Fruit fly (Drosophila melanogaster) whole organism, embryonic: ENCODE results near the gene NELF-B.

Experiments used
- Blimp-1 ChIP-seq: fragments of 200-800 bp; sonication (Bioruptor generic); optimal IDR thresholded peaks from 3 replicates; lab custom pipeline; 2018; ENCODE audit warnings: missing biosample characterization, missing genetic modification characterization, mild to moderate bottlenecking, moderate library complexity, missing genetic modification reagents
- CG10209 ChIP-seq: fragments of 200-800 bp; sonication (Bioruptor generic); optimal IDR thresholded peaks from 3 replicates; lab custom pipeline; 2017; ENCODE audit warnings: missing biosample characterization, mild to moderate bottlenecking, missing genetic modification characterization, missing genetic modification reagents
- CG10321 ChIP-seq: fragments of 200-800 bp; sonication (Bioruptor generic); IDR thresholded peaks from 2 replicates; pipeline ENCODE4 v1.3.6; 2022; ENCODE audit warnings: missing biosample characterization, missing genetic modification characterization
- CG10654 ChIP-seq: fragments of 200-800 bp; sonication (Bioruptor generic); optimal IDR thresholded peaks from 2 replicates; lab custom pipeline; 2016; ENCODE audit warnings: missing biosample characterization, missing genetic modification characterization
- CG11247 ChIP-seq: fragments of 200-800 bp; sonication (Bioruptor generic); IDR thresholded peaks from 2 replicates; pipeline ENCODE4 v1.3.6; 2022; ENCODE audit warnings: missing biosample characterization, missing genetic modification characterization
- CG11560 ChIP-seq: fragments of 200-800 bp; sonication (Bioruptor generic); IDR thresholded peaks from 3 replicates; pipeline ENCODE4 v1.3.6; 2022; ENCODE audit warnings: missing biosample characterization, missing genetic modification characterization
- CG14441 ChIP-seq: fragments of 200-800 bp; sonication (Bioruptor generic); IDR thresholded peaks from 2 replicates; pipeline ENCODE4 v1.3.6; 2022; ENCODE audit warnings: missing biosample characterization, missing genetic modification characterization
- CG16779 ChIP-seq: fragments of 200-800 bp; sonication (Bioruptor generic); IDR thresholded peaks from 2 replicates; pipeline ENCODE4 v1.3.6; 2022; ENCODE audit warnings: missing biosample characterization, missing genetic modification characterization
- CG17568 ChIP-seq: fragments of 200-800 bp; sonication (Bioruptor generic); optimal IDR thresholded peaks from 2 replicates; lab custom pipeline; 2018; ENCODE audit warnings: missing biosample characterization, mild to moderate bottlenecking, missing genetic modification characterization, moderate library complexity
- CG18619 ChIP-seq: fragments of 200-800 bp; sonication (Bioruptor generic); optimal IDR thresholded peaks from 3 replicates; lab custom pipeline; 2017; ENCODE audit warnings: missing biosample characterization, mild to moderate bottlenecking, missing genetic modification characterization
- CG2120 ChIP-seq: fragments of 200-800 bp; sonication (Bioruptor generic); optimal IDR thresholded peaks from 3 replicates; lab custom pipeline; 2016; ENCODE audit warnings: missing biosample characterization, missing genetic modification characterization
- CG2202 ChIP-seq: fragments of 200-800 bp; sonication (Bioruptor generic); optimal IDR thresholded peaks from 2 replicates; lab custom pipeline; 2018; ENCODE audit warnings: missing biosample characterization, mild to moderate bottlenecking, missing genetic modification characterization
- CG2875 ChIP-seq: fragments of 200-800 bp; sonication (Bioruptor generic); optimal IDR thresholded peaks from 2 replicates; lab custom pipeline; 2017; ENCODE audit warnings: missing biosample characterization, mild to moderate bottlenecking, missing genetic modification characterization, missing genetic modification reagents
- CG30020 ChIP-seq: fragments of 200-800 bp; optimal IDR thresholded peaks from 2 replicates; lab custom pipeline; 2019; ENCODE audit warnings: missing biosample characterization, mild to moderate bottlenecking, missing genetic modification characterization, moderate library complexity
- CG30403 ChIP-seq: fragments of 200-800 bp; sonication (Bioruptor generic); optimal IDR thresholded peaks from 3 replicates; lab custom pipeline; 2016; ENCODE audit warnings: missing biosample characterization, missing genetic modification characterization
- CG3407 ChIP-seq: fragments of 200-800 bp; sonication (Bioruptor generic); optimal IDR thresholded peaks from 2 replicates; lab custom pipeline; 2018; ENCODE audit warnings: missing biosample characterization, mild to moderate bottlenecking, missing genetic modification characterization
- CG34224 ChIP-seq: fragments of 200-800 bp; sonication (Bioruptor generic); IDR thresholded peaks from 3 replicates; pipeline ENCODE4 v1.3.6; 2022; ENCODE audit warnings: missing biosample characterization, missing genetic modification characterization; ENCODE audit not compliant: partially characterized antibody
- CG3847 ChIP-seq: fragments of 200-800 bp; sonication (Bioruptor generic); IDR thresholded peaks from 2 replicates; pipeline ENCODE4 v1.3.6; 2022; ENCODE audit warnings: missing biosample characterization, missing genetic modification characterization
- CG3995 ChIP-seq: fragments of 200-800 bp; sonication (Bioruptor generic); optimal IDR thresholded peaks from 3 replicates; lab custom pipeline; 2016; ENCODE audit warnings: missing biosample characterization, missing genetic modification characterization
- CG4328 ChIP-seq: fragments of 200-800 bp; sonication (Bioruptor generic); optimal IDR thresholded peaks from 3 replicates; lab custom pipeline; 2017; ENCODE audit warnings: missing biosample characterization, missing genetic modification reagents, missing genetic modification characterization
- CG6689 ChIP-seq: fragments of 200-800 bp; sonication (Bioruptor generic); IDR thresholded peaks from 2 replicates; pipeline ENCODE4 v1.3.6; 2022; ENCODE audit warnings: missing biosample characterization, missing genetic modification characterization
- CG7987 ChIP-seq: fragments of 200-800 bp; sonication (Bioruptor generic); optimal IDR thresholded peaks from 2 replicates; lab custom pipeline; 2018; ENCODE audit warnings: missing biosample characterization, mild to moderate bottlenecking, missing genetic modification characterization, moderate library complexity
- CG8944 ChIP-seq: fragments of 200-800 bp; sonication (Bioruptor generic); optimal IDR thresholded peaks from 3 replicates; lab custom pipeline; 2016; ENCODE audit warnings: missing biosample characterization, missing genetic modification characterization
- CG9215 ChIP-seq: fragments of 200-800 bp; sonication (Bioruptor generic); IDR thresholded peaks from 2 replicates; pipeline ENCODE4 v1.3.6; 2022; ENCODE audit warnings: missing biosample characterization, missing genetic modification characterization
- CG9727 ChIP-seq: fragments of 200-800 bp; sonication (Bioruptor generic); optimal IDR thresholded peaks from 3 replicates; lab custom pipeline; 2017; ENCODE audit warnings: missing biosample characterization, mild to moderate bottlenecking, missing genetic modification characterization
- CG9932 ChIP-seq: fragments of 200-800 bp; sonication (Bioruptor generic); IDR thresholded peaks from 2 replicates; pipeline ENCODE4 v1.3.6; 2022; ENCODE audit warnings: missing biosample characterization, missing genetic modification characterization
- CkIIα-i1 ChIP-seq: fragments of 200-800 bp; sonication (Bioruptor generic); IDR thresholded peaks from 2 replicates; pipeline ENCODE4 v1.3.6; 2022; ENCODE audit warnings: missing biosample characterization, missing genetic modification characterization
- HHEX ChIP-seq: fragments of 200-800 bp; sonication (Bioruptor generic); optimal IDR thresholded peaks from 3 replicates; lab custom pipeline; 2017; ENCODE audit warnings: missing biosample characterization, mild to moderate bottlenecking, missing genetic modification characterization, missing genetic modification reagents
- HmgZ ChIP-seq: fragments of 200-800 bp; sonication (Bioruptor generic); optimal IDR thresholded peaks from 2 replicates; lab custom pipeline; 2018; ENCODE audit warnings: missing biosample characterization, mild to moderate bottlenecking, missing genetic modification characterization
- Hr51 ChIP-seq, 2 experiments: fragments of 200-800 bp; sonication (Bioruptor generic); optimal IDR thresholded peaks; 2 replicates in 1 of 2; 3 replicates in 1 of 2; lab custom pipeline; 2016 to 2018; ENCODE audit warnings: missing biosample characterization in 2 of 2, missing genetic modification characterization in 2 of 2, mild to moderate bottlenecking in 1 of 2, moderate library complexity in 1 of 2
- Nf-YC ChIP-seq: fragments of 200-800 bp; optimal IDR thresholded peaks from 3 replicates; lab custom pipeline; 2019; ENCODE audit warnings: missing biosample characterization, mild to moderate bottlenecking, missing genetic modification characterization, moderate library complexity
- Ssrp ChIP-seq: fragments of 200-800 bp; sonication (Bioruptor generic); optimal IDR thresholded peaks from 2 replicates; lab custom pipeline; 2018; ENCODE audit warnings: missing biosample characterization, mild to moderate bottlenecking, missing genetic modification characterization, moderate library complexity
- Stat92E ChIP-seq, 3 experiments: fragments of >200 bp in 2 of 3; fragments of 200-800 bp in 1 of 3; sonication (Bioruptor generic) in 1 of 3; optimal IDR thresholded peaks; 2 replicates each; lab custom pipeline; 2017 to 2019; ENCODE audit warnings: missing biosample characterization in 3 of 3, missing genetic modification characterization in 3 of 3, mild to moderate bottlenecking in 1 of 3, moderate library complexity in 1 of 3
- bigmax ChIP-seq: fragments of 200-800 bp; sonication (Bioruptor generic); optimal IDR thresholded peaks from 2 replicates; lab custom pipeline; 2018; ENCODE audit warnings: missing biosample characterization, mild to moderate bottlenecking, missing genetic modification characterization
- dati ChIP-seq: fragments of 200-800 bp; sonication (Bioruptor generic); IDR thresholded peaks from 2 replicates; pipeline ENCODE4 v1.3.6; 2022; ENCODE audit warnings: missing biosample characterization, missing genetic modification characterization
- exex ChIP-seq: fragments of 200-800 bp; sonication (Bioruptor generic); optimal IDR thresholded peaks from 4 replicates; lab custom pipeline; 2018; ENCODE audit warnings: missing biosample characterization, mild to moderate bottlenecking, missing genetic modification characterization, moderate library complexity
- gcm2 ChIP-seq: fragments of 200-800 bp; sonication (Bioruptor generic); optimal IDR thresholded peaks from 2 replicates; lab custom pipeline; 2016; ENCODE audit warnings: missing biosample characterization, missing genetic modification characterization
- hkb ChIP-seq, 2 experiments: fragments of 200-800 bp in 1 of 2; fragments of >200 bp in 1 of 2; sonication (Bioruptor generic) in 1 of 2; IDR thresholded peaks in 1 of 2; optimal IDR thresholded peaks in 1 of 2; 2 replicates each; pipeline versions ENCODE4 v1.3.6 to Lab custom; 2017 to 2022; ENCODE audit warnings: missing biosample characterization in 1 of 2, missing genetic modification characterization in 1 of 2
- insv ChIP-seq, 2 experiments: fragments of 200-800 bp; sonication (Bioruptor generic); optimal IDR thresholded peaks; 3 replicates each; lab custom pipeline; 2016 to 2018; ENCODE audit warnings: missing biosample characterization in 2 of 2, missing genetic modification characterization in 2 of 2
- kni ChIP-seq: fragments of 200-800 bp; sonication (Bioruptor generic); optimal IDR thresholded peaks from 3 replicates; lab custom pipeline; 2017; ENCODE audit warnings: mild to moderate bottlenecking, missing biosample characterization, missing genetic modification reagents, missing genetic modification characterization
- lilli ChIP-seq: fragments of 200-800 bp; sonication (Bioruptor generic); optimal IDR thresholded peaks from 3 replicates; lab custom pipeline; 2016; ENCODE audit warnings: missing biosample characterization, missing genetic modification characterization
- luna ChIP-seq: fragments of 200-800 bp; sonication (Bioruptor generic); optimal IDR thresholded peaks from 2 replicates; lab custom pipeline; 2016; ENCODE audit warnings: missing biosample characterization, missing genetic modification characterization
- mam ChIP-seq: fragments of 200-800 bp; sonication (Bioruptor generic); optimal IDR thresholded peaks from 3 replicates; lab custom pipeline; 2016; ENCODE audit warnings: missing biosample characterization, missing genetic modification characterization
- nau ChIP-seq: fragments of 200-800 bp; sonication (Bioruptor generic); optimal IDR thresholded peaks from 3 replicates; lab custom pipeline; 2017; ENCODE audit warnings: missing biosample characterization, mild to moderate bottlenecking, missing genetic modification characterization, missing genetic modification reagents
- pros ChIP-seq: fragments of 200-800 bp; sonication (Bioruptor generic); optimal IDR thresholded peaks from 3 replicates; lab custom pipeline; 2019; ENCODE audit warnings: missing biosample characterization, mild to moderate bottlenecking, missing genetic modification characterization, moderate library complexity
- pum ChIP-seq: fragments of 200-800 bp; sonication (Bioruptor generic); optimal IDR thresholded peaks from 2 replicates; lab custom pipeline; 2016; ENCODE audit warnings: missing biosample characterization, missing genetic modification characterization
- tll ChIP-seq, 2 experiments: fragments of 200-800 bp in 1 of 2; fragments of >200 bp in 1 of 2; sonication (Bioruptor generic) in 1 of 2; optimal IDR thresholded peaks; 2 replicates each; lab custom pipeline; 2017 to 2019; ENCODE audit warnings: missing biosample characterization in 2 of 2, missing genetic modification characterization in 2 of 2, mild to moderate bottlenecking in 1 of 2, moderate library complexity in 1 of 2

The NELF-B gene

DNA sequence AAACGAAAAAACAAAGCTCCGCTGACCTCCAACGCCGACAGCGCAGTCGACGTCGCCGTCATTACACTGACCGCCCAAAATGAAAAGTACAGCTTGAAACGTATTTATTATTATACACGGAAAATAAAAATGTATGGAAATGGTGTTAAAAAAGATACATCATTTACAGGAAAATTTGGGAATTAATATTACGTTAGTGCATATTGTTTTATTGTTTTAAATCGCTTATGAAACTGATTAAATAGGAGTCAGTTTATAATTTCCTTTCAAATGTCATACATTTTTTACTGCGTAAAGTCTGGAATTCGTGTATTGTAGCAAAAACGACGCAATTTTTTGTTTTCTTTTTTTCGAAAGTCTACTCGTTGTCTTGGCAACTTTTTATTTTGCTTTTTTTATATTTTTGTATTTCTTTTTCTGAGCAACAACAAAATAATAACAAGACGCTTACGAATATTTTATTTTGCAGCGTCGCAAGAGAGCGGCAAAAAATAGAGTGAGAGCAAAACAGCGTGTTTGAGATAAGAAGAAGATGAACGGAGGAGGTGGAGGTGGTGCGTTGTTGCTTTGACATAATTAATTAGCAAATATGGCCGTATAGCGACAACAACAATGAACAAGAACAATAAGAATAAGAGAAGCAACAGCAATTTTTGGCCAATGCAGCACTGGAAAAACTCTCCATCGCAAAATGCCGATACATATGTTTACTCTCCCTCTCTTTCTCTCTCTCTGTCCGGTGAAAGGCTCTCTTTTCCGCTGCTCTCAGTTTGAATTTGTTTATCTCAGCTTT, 36.0 kb downstream of the NELF-B start (continued):
- TF ChIP-seq CkIIα-i1 (GFP tag; lab: Robert Waterston, UW) (no peak), CG11247 (GFP tag; lab: Robert Waterston, UW) (peak; percentile 15; the same call in 1 of the 2 replicates), CG2120 (GFP tag; lab: Kevin White, UChicago) (peak; percentile 89), CG4328 (GFP tag; lab: Kevin White, UChicago) (peak; percentile 52), CG9215 (GFP tag; lab: Robert Waterston, UW) (peak; percentile 13; the same call in 1 of the 2 replicates), Hr51 (GFP tag; optimal IDR thresholded peaks at IDR 0.05; lab: Kevin White, UChicago) (peak; percentile 51 to 84), gcm2 (GFP tag; lab: Kevin White, UChicago) (peak; percentile 6), Stat92E (GFP tag; optimal IDR thresholded peaks at IDR 0.05; lab: Kevin White, UChicago) (no peak), Ssrp (tag; lab: Kevin White, UChicago) (peak; percentile 37), hkb (optimal IDR thresholded peaks at IDR 0.05; lab: Kevin White, UChicago) (no peak), hkb (GFP tag; IDR thresholded peaks at IDR 0.05; lab: Robert Waterston, UW) (peak; percentile 59), CG8944 (GFP tag; lab: Kevin White, UChicago) (peak; percentile 39), CG9932 (GFP tag; lab: Robert Waterston, UW) (peak; percentile 67), CG10654 (GFP tag; lab: Kevin White, UChicago) (peak; percentile 39), bigmax (no peak), CG3995 (GFP tag; lab: Kevin White, UChicago) (peak; percentile 4), CG30403 (GFP tag; lab: Kevin White, UChicago) (peak; percentile 84), insv (GFP tag; optimal IDR thresholded peaks at IDR 0.05; lab: Kevin White, UChicago) (peak in 1 of 2 experiments; percentile 10), lilli (GFP tag; lab: Kevin White, UChicago) (peak; percentile 71), CG34224 (GFP tag; lab: Robert Waterston, UW) (no peak), CG10321 (GFP tag; lab: Robert Waterston, UW) (no peak), dati (no peak), kni (GFP tag; lab: Kevin White, UChicago) (no peak), pros (GFP tag; lab: Kevin White, UChicago) (no peak), pum (GFP tag; lab: Kevin White, UChicago) (peak; percentile 47), CG7987 (GFP tag; lab: Kevin White, UChicago) (no peak), HmgZ (tag; lab: Kevin White, UChicago) (peak; percentile 28), CG3847 (GFP tag; lab: Robert Waterston, UW) (peak; percentile 48), luna (peak; percentile 41), CG2202 (no peak), nau (GFP tag; lab: Kevin White, UChicago) (peak; percentile 52), Nf-YC (peak; percentile 55), CG3407 (GFP tag; lab: Kevin White, UChicago) (no peak), CG10209 (GFP tag; lab: Kevin White, UChicago) (peak; percentile 75), CG6689 (GFP tag; lab: Robert Waterston, UW) (peak; percentile 66), HHEX (GFP tag; lab: Kevin White, UChicago) (peak; percentile 65), CG16779 (0 out of 2 replicates have a peak, but pooled peaks have one; percentile 17), CG2875 (no peak), tll (GFP tag; optimal IDR thresholded peaks at IDR 0.05; lab: Kevin White, UChicago) (no peak), CG9727 (peak; percentile 75), Blimp-1 (GFP tag; lab: Kevin White, UChicago) (peak; percentile 58), exex (tag; lab: Kevin White, UChicago) (no peak), CG14441 (GFP tag; lab: Robert Waterston, UW) (peak; percentile 73), CG30020 (tag; lab: Kevin White, UChicago) (no peak), CG11560 (tag; lab: Robert Waterston, UW) (peak; percentile 22; the same call in 1 of the 3 replicates), mam (GFP tag; lab: Kevin White, UChicago) (peak; percentile 72), CG18619 (GFP tag; lab: Kevin White, UChicago) (peak; percentile 76), CG17568 (GFP tag; lab: Kevin White, UChicago) (no peak)
